Fruit fly (Drosophila melanogaster): ENCODE results near the gene Ugt35B1.

DNA sequence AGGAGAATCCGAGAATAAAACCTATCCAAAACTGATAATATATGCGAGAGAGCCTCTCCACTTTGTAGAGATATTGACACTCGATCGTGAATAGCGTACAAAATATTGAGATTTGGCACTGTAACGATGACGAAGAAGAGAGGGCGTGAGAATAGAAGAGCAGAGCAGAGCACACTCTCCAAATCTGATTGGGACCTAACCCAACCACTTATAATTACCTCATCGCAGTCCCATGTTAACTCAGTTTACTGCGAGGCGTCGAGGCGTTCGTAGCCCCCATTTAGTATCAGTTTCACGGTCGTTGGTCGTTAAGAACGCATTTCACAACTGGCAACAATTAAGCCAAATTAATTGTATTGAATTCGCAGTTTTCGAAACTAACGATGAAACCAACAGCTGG, 13.2 kb downstream of the Ugt35B1 start, which contains the start of gene Ugt302C1:
- TF ChIP-seq psq (optimal IDR thresholded peaks at IDR 0.05) (no peak), insv (optimal IDR thresholded peaks at IDR 0.05) (no peak), ttk (optimal IDR thresholded peaks at IDR 0.05) (no peak)
